Fruit fly (Drosophila melanogaster) whole organism, embryonic: ENCODE measurements around the gene Cdc5.

Experiments used
- Awh ChIP-seq: fragments of 200-800 bp; sonication (Bioruptor generic); IDR thresholded peaks from 2 replicates; pipeline ENCODE4, ENCODE4 v1.3.6; 2022; ENCODE audit warnings: missing biosample characterization, missing genetic modification characterization
- Blimp-1 ChIP-seq: fragments of 200-800 bp; sonication (Bioruptor generic); optimal IDR thresholded peaks from 3 replicates; lab custom pipeline; 2018; ENCODE audit warnings: missing biosample characterization, missing genetic modification characterization, mild to moderate bottlenecking, moderate library complexity, missing genetic modification reagents
- CG10979 ChIP-seq: fragments of 200-800 bp; sonication (Bioruptor generic); optimal IDR thresholded peaks from 2 replicates; lab custom pipeline; 2018; ENCODE audit warnings: missing biosample characterization, mild to moderate bottlenecking, missing genetic modification characterization, moderate library complexity
- CG11085 ChIP-seq: fragments of 200-800 bp; sonication (Bioruptor generic); IDR thresholded peaks from 2 replicates; pipeline ENCODE4 v1.3.6; 2022; ENCODE audit warnings: missing biosample characterization, missing genetic modification characterization
- CG12155 ChIP-seq: fragments of 200-800 bp; sonication (Bioruptor generic); optimal IDR thresholded peaks from 3 replicates; lab custom pipeline; 2016; ENCODE audit warnings: missing biosample characterization, missing genetic modification characterization
- CG13775 ChIP-seq: fragments of 200-800 bp; sonication (Bioruptor generic); optimal IDR thresholded peaks from 3 replicates; lab custom pipeline; 2017; ENCODE audit warnings: missing biosample characterization, mild to moderate bottlenecking, missing genetic modification characterization
- CG14860 ChIP-seq: fragments of 200-800 bp; sonication (Bioruptor generic); IDR thresholded peaks from 3 replicates; pipeline ENCODE4 v1.3.6; 2022; ENCODE audit warnings: missing biosample characterization, missing genetic modification characterization; ENCODE audit not compliant: partially characterized antibody
- CG17328 ChIP-seq: fragments of 200-800 bp; sonication (Bioruptor generic); IDR thresholded peaks from 2 replicates; pipeline ENCODE4 v1.3.6; 2022; ENCODE audit warnings: missing biosample characterization, missing genetic modification characterization
- CG17385 ChIP-seq: fragments of 200-800 bp; sonication (Bioruptor generic); optimal IDR thresholded peaks from 3 replicates; lab custom pipeline; 2018; ENCODE audit warnings: missing biosample characterization, mild to moderate bottlenecking, missing genetic modification characterization
- CG17612 ChIP-seq: fragments of 200-800 bp; sonication (Bioruptor generic); IDR thresholded peaks from 2 replicates; pipeline ENCODE4 v1.3.6; 2022; ENCODE audit warnings: missing biosample characterization, missing genetic modification characterization
- CG2129 ChIP-seq: fragments of 200-800 bp; sonication (Bioruptor generic); IDR thresholded peaks from 2 replicates; pipeline ENCODE4 v1.3.6; 2022; ENCODE audit warnings: missing biosample characterization, missing genetic modification characterization; ENCODE audit not compliant: partially characterized antibody
- CG31224 ChIP-seq: fragments of 200-800 bp; sonication (Bioruptor generic); IDR thresholded peaks from 2 replicates; pipeline ENCODE4 v1.3.6; 2022; ENCODE audit warnings: missing biosample characterization, missing genetic modification characterization
- CG31388 ChIP-seq: fragments of 200-800 bp; sonication (Bioruptor generic); optimal IDR thresholded peaks from 2 replicates; lab custom pipeline; 2016; ENCODE audit warnings: missing biosample characterization, missing genetic modification characterization
- CG4360 ChIP-seq: fragments of 200-800 bp; sonication (Bioruptor generic); IDR thresholded peaks from 2 replicates; pipeline ENCODE4 v1.3.6; 2022; ENCODE audit warnings: missing biosample characterization, missing genetic modification characterization
- CG43689 ChIP-seq: fragments of 200-800 bp; sonication (Bioruptor generic); IDR thresholded peaks from 2 replicates; pipeline ENCODE4 v1.3.6; 2022; ENCODE audit warnings: missing biosample characterization, missing genetic modification characterization
- CG5180 ChIP-seq: fragments of 200-800 bp; sonication (Bioruptor generic); optimal IDR thresholded peaks from 3 replicates; lab custom pipeline; 2017; ENCODE audit warnings: missing biosample characterization, missing genetic modification characterization, mild to moderate bottlenecking, moderate library complexity, missing genetic modification reagents
- CG5245 ChIP-seq: fragments of 200-800 bp; sonication (Bioruptor generic); optimal IDR thresholded peaks from 3 replicates; lab custom pipeline; 2016; ENCODE audit warnings: missing biosample characterization, missing genetic modification characterization
- Chrac-16 ChIP-seq: fragments of 200-800 bp; sonication (Bioruptor generic); optimal IDR thresholded peaks from 3 replicates; lab custom pipeline; 2016; ENCODE audit warnings: missing biosample characterization, missing genetic modification characterization
- CoRest ChIP-seq: fragments of 200-800 bp; sonication (Bioruptor generic); optimal IDR thresholded peaks from 3 replicates; lab custom pipeline; 2018; ENCODE audit warnings: missing biosample characterization, mild to moderate bottlenecking, missing genetic modification characterization, moderate library complexity
- D ChIP-seq, 2 experiments: fragments of 200-800 bp in 1 of 2; fragments of >200 bp in 1 of 2; sonication (Bioruptor generic) in 1 of 2; optimal IDR thresholded peaks; 2 replicates in 1 of 2; 3 replicates in 1 of 2; lab custom pipeline; 2017; ENCODE audit warnings: mild to moderate bottlenecking in 1 of 2, missing biosample characterization in 1 of 2, missing genetic modification characterization in 1 of 2, missing genetic modification reagents in 1 of 2
- Drgx ChIP-seq: fragments of 200-800 bp; sonication (Bioruptor generic); IDR thresholded peaks from 2 replicates; pipeline ENCODE4 v1.3.6; 2022; ENCODE audit warnings: missing biosample characterization, missing genetic modification characterization
- Fer1 ChIP-seq: fragments of 200-800 bp; sonication (Bioruptor generic); optimal IDR thresholded peaks from 2 replicates; lab custom pipeline; 2017; ENCODE audit warnings: missing biosample characterization, mild to moderate bottlenecking, missing genetic modification characterization
- Hmr ChIP-seq: fragments of 200-800 bp; sonication (Bioruptor generic); optimal IDR thresholded peaks from 3 replicates; lab custom pipeline; 2017; ENCODE audit warnings: mild to moderate bottlenecking, missing biosample characterization, missing genetic modification reagents, missing genetic modification characterization
- Med ChIP-seq: fragments of 200-800 bp; sonication (Bioruptor generic); peaks from one replicate; lab custom pipeline; 2016; ENCODE audit warnings: missing biosample characterization, missing genetic modification characterization, mild to moderate bottlenecking, inconsistent platforms, moderate library complexity
- Opbp ChIP-seq: fragments of 200-800 bp; sonication (Bioruptor generic); IDR thresholded peaks from 3 replicates; pipeline ENCODE4 v1.3.6; 2022; ENCODE audit warnings: missing biosample characterization, missing genetic modification characterization; ENCODE audit not compliant: partially characterized antibody
- Optix ChIP-seq: fragments of 200-800 bp; sonication (Bioruptor generic); IDR thresholded peaks from 3 replicates; pipeline ENCODE4 v1.3.6; 2022; ENCODE audit warnings: missing biosample characterization, missing genetic modification characterization
- Pdp1 ChIP-seq, 2 experiments: fragments of 200-800 bp; sonication (Bioruptor generic); optimal IDR thresholded peaks; 3 replicates each; lab custom pipeline; 2016; ENCODE audit warnings: missing biosample characterization in 2 of 2, missing genetic modification characterization in 2 of 2, mild to moderate bottlenecking in 1 of 2, moderate library complexity in 1 of 2
- Six4 ChIP-seq: fragments of 200-800 bp; sonication (Bioruptor generic); optimal IDR thresholded peaks from 2 replicates; lab custom pipeline; 2016; ENCODE audit warnings: missing biosample characterization, missing genetic modification characterization
- Sox100B ChIP-seq: fragments of 200-800 bp; sonication (Bioruptor generic); optimal IDR thresholded peaks from 3 replicates; lab custom pipeline; 2018; ENCODE audit warnings: missing biosample characterization, mild to moderate bottlenecking, missing genetic modification characterization
- Spps ChIP-seq: fragments of 200-800 bp; sonication (Bioruptor generic); optimal IDR thresholded peaks from 2 replicates; lab custom pipeline; 2018; ENCODE audit warnings: missing biosample characterization, mild to moderate bottlenecking, missing genetic modification characterization
- YL-1 ChIP-seq: fragments of 200-800 bp; sonication (Bioruptor generic); optimal IDR thresholded peaks from 3 replicates; lab custom pipeline; 2017; ENCODE audit warnings: missing biosample characterization, mild to moderate bottlenecking, missing genetic modification characterization
- ab ChIP-seq: fragments of 200-800 bp; sonication (Bioruptor generic); optimal IDR thresholded peaks from 2 replicates; lab custom pipeline; 2016; ENCODE audit warnings: missing biosample characterization, missing genetic modification characterization
- al ChIP-seq: fragments of 200-800 bp; sonication (Bioruptor generic); IDR thresholded peaks from 2 replicates; pipeline ENCODE4 v1.3.6; 2022; ENCODE audit warnings: missing biosample characterization, missing genetic modification characterization
- amos ChIP-seq: fragments of 200-800 bp; sonication (Bioruptor generic); IDR thresholded peaks from 2 replicates; pipeline ENCODE4 v1.3.6; 2022; ENCODE audit warnings: missing biosample characterization, missing genetic modification characterization; ENCODE audit not compliant: partially characterized antibody
- ara ChIP-seq: fragments of 200-800 bp; sonication (Bioruptor generic); IDR thresholded peaks from 2 replicates; pipeline ENCODE4 v1.3.6; 2022; ENCODE audit warnings: missing biosample characterization, missing genetic modification characterization
- az2 ChIP-seq: fragments of 200-800 bp; sonication (Bioruptor generic); optimal IDR thresholded peaks from 3 replicates; lab custom pipeline; 2016; ENCODE audit warnings: missing biosample characterization, missing genetic modification characterization
- bbx ChIP-seq: fragments of 200-800 bp; sonication (Bioruptor generic); IDR thresholded peaks from 2 replicates; pipeline ENCODE4 v1.3.6; 2022; ENCODE audit warnings: missing biosample characterization, missing genetic modification characterization; ENCODE audit not compliant: partially characterized antibody
- cato ChIP-seq: fragments of 200-800 bp; sonication (Bioruptor generic); optimal IDR thresholded peaks from 2 replicates; lab custom pipeline; 2016; ENCODE audit warnings: missing biosample characterization, missing genetic modification characterization, borderline replicate concordance
- da ChIP-seq: fragments of 200-800 bp; sonication (Bioruptor generic); optimal IDR thresholded peaks from 2 replicates; lab custom pipeline; 2016; ENCODE audit warnings: missing biosample characterization, missing genetic modification characterization
- danr ChIP-seq: fragments of 200-800 bp; sonication (Bioruptor generic); IDR thresholded peaks from 2 replicates; pipeline ENCODE4 v1.3.6; 2022; ENCODE audit warnings: missing biosample characterization, missing genetic modification characterization
- hbn ChIP-seq: fragments of 200-800 bp; sonication (Bioruptor generic); IDR thresholded peaks from 2 replicates; pipeline ENCODE4 v1.3.6; 2022; ENCODE audit warnings: missing biosample characterization, missing genetic modification characterization; ENCODE audit not compliant: partially characterized antibody
- knrl ChIP-seq: fragments of 200-800 bp; sonication (Bioruptor generic); IDR thresholded peaks from 3 replicates; pipeline ENCODE4 v1.3.6; 2022; ENCODE audit warnings: missing biosample characterization, missing genetic modification characterization; ENCODE audit not compliant: partially characterized antibody
- lmd ChIP-seq: fragments of 200-800 bp; sonication (Bioruptor generic); IDR thresholded peaks from 2 replicates; pipeline ENCODE4 v1.3.6; 2022; ENCODE audit warnings: missing biosample characterization, missing genetic modification characterization
- nerfin-2 ChIP-seq: fragments of 200-800 bp; sonication (Bioruptor generic); IDR thresholded peaks from 2 replicates; pipeline ENCODE4 v1.3.6; 2022; ENCODE audit warnings: missing biosample characterization, missing genetic modification characterization; ENCODE audit not compliant: partially characterized antibody
- sens-2 ChIP-seq: fragments of 200-800 bp; sonication (Bioruptor generic); IDR thresholded peaks from 2 replicates; pipeline ENCODE4 v1.3.6; 2022; ENCODE audit warnings: missing biosample characterization, missing genetic modification characterization
- shn ChIP-seq: fragments of 200-800 bp; sonication (Bioruptor generic); optimal IDR thresholded peaks from 3 replicates; lab custom pipeline; 2016; ENCODE audit warnings: missing biosample characterization, missing genetic modification characterization
- unc-4 ChIP-seq: fragments of 200-800 bp; sonication (Bioruptor generic); IDR thresholded peaks from 2 replicates; pipeline ENCODE4 v1.3.6; 2022; ENCODE audit warnings: missing biosample characterization, missing genetic modification characterization; ENCODE audit not compliant: partially characterized antibody
- unpg ChIP-seq: fragments of 200-800 bp; sonication (Bioruptor generic); optimal IDR thresholded peaks from 3 replicates; lab custom pipeline; 2018; ENCODE audit warnings: missing biosample characterization, mild to moderate bottlenecking, missing genetic modification characterization, moderate library complexity
- zfh1 ChIP-seq: fragments of 200-800 bp; sonication (Bioruptor generic); IDR thresholded peaks from 3 replicates; pipeline ENCODE4 v1.3.6; 2022; ENCODE audit warnings: missing biosample characterization, missing genetic modification characterization

Cdc5 gene

DNA sequence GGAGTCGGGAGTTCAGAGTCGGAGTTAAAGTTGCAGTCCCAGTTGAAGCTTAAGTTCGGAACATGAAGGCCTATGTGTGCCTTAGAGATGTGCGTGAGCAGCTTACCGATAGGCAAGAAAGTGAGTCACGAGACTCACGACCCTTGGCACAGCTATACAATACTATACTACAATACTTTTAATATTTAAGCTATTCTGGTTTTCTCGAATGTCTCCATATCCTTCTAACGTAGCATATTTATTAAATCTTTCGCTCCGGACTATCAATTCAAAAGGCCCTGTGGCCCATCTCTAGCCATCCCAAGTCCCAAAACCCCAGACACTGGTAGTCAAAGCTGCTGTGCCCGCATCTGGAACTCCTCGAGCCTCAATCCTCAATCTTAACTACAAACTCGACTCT lies 29.0 kb upstream of the Cdc5 start (continued):
- no peak for TF ChIP-seq unpg (GFP tag; lab: Kevin White, UChicago)
- no peak for TF ChIP-seq Fer1
- TF ChIP-seq danr (GFP tag; lab: Robert Waterston, UW) = no peak
- TF ChIP-seq sens-2 (GFP tag; lab: Robert Waterston, UW) = no peak
- TF ChIP-seq CoRest = no peak
- no peak for TF ChIP-seq D (optimal IDR thresholded peaks at IDR 0.05; lab: Kevin White, UChicago)
- TF ChIP-seq D (GFP tag; optimal IDR thresholded peaks at IDR 0.05; lab: Kevin White, UChicago) = no peak
- peak; percentile 56 for TF ChIP-seq ara
- peak; percentile 37; the same call in 1 of the 2 replicates for TF ChIP-seq hbn (GFP tag; lab: Robert Waterston, UW)
- TF ChIP-seq Sox100B (GFP tag; lab: Kevin White, UChicago) = no peak
- peak; percentile 16; the same call in 1 of the 2 replicates for TF ChIP-seq lmd (GFP tag; lab: Robert Waterston, UW)
- TF ChIP-seq CG43689 (GFP tag; lab: Robert Waterston, UW) = no peak
- TF ChIP-seq bbx (GFP tag; lab: Robert Waterston, UW) = peak; percentile 50; the same call in 1 of the 2 replicates
- 0 out of 2 replicates have a peak, but pooled peaks have one; percentile 14 for TF ChIP-seq Awh
- no peak for TF ChIP-seq CG11085 (GFP tag; lab: Robert Waterston, UW)
- no peak for TF ChIP-seq Hmr (GFP tag; lab: Kevin White, UChicago)
- TF ChIP-seq Six4 (GFP tag; lab: Kevin White, UChicago) = no peak
- peak; percentile 42; the same call in 1 of the 2 replicates for TF ChIP-seq unc-4 (GFP tag; lab: Robert Waterston, UW)
- TF ChIP-seq Drgx (GFP tag; lab: Robert Waterston, UW) = no peak
- no peak for TF ChIP-seq CG13775
- peak; percentile 49; the same call in 1 of the 3 replicates for TF ChIP-seq zfh1 (GFP tag; lab: Robert Waterston, UW)
- TF ChIP-seq shn = no peak
- no peak for TF ChIP-seq CG17328
- TF ChIP-seq Med = peak; percentile 80
- no peak for TF ChIP-seq Optix
- TF ChIP-seq CG2129 (GFP tag; lab: Robert Waterston, UW) = peak; percentile 31; the same call in 1 of the 2 replicates
- TF ChIP-seq Spps (tag; lab: Kevin White, UChicago) = peak; percentile 17
- TF ChIP-seq CG31388 (GFP tag; lab: Kevin White, UChicago) = no peak
- TF ChIP-seq CG12155 = no peak
- peak; percentile 41; the same call in 1 of the 2 replicates for TF ChIP-seq amos (GFP tag; lab: Robert Waterston, UW)
- peak; percentile 26; the same call in 1 of the 3 replicates for TF ChIP-seq Opbp
- no peak for TF ChIP-seq Chrac-16
- TF ChIP-seq CG17612 = no peak
- peak; percentile 16 for TF ChIP-seq Blimp-1 (GFP tag; lab: Kevin White, UChicago)
- peak; percentile 45; the same call in 1 of the 3 replicates for TF ChIP-seq CG14860 (GFP tag; lab: Robert Waterston, UW)
- TF ChIP-seq CG17385 (GFP tag; lab: Kevin White, UChicago) = no peak
- TF ChIP-seq az2 (GFP tag; lab: Kevin White, UChicago) = no peak
- no peak for TF ChIP-seq YL-1
- no peak for TF ChIP-seq CG31224 (GFP tag; lab: Robert Waterston, UW)
- no peak for TF ChIP-seq CG4360 (GFP tag; lab: Robert Waterston, UW)
- TF ChIP-seq CG5180 = no peak
- TF ChIP-seq cato (GFP tag; lab: Kevin White, UChicago) = no peak
- TF ChIP-seq knrl (GFP tag; lab: Robert Waterston, UW) = peak; percentile 56; the same call in 2 of the 3 replicates
- no peak for TF ChIP-seq al (GFP tag; lab: Robert Waterston, UW)
- no peak for TF ChIP-seq Pdp1 (GFP tag; optimal IDR thresholded peaks at IDR 0.05; lab: Kevin White, UChicago)
- no peak for TF ChIP-seq da (GFP tag; lab: Kevin White, UChicago)
- TF ChIP-seq nerfin-2 = peak; percentile 41; the same call in 1 of the 2 replicates
- no peak for TF ChIP-seq ab
- peak; percentile 30 for TF ChIP-seq CG10979 (tag; lab: Kevin White, UChicago)
- TF ChIP-seq CG5245 (GFP tag; lab: Kevin White, UChicago) = no peak
